Fruit fly (Drosophila melanogaster) whole organism, embryonic: Measurements from ENCODE around the gene CG5986.

Experiments
- Blimp-1 ChIP-seq: fragments of 200-800 bp; sonication (Bioruptor generic); optimal IDR thresholded peaks from 3 replicates; lab custom pipeline; 2018; ENCODE audit warnings: missing biosample characterization, missing genetic modification characterization, mild to moderate bottlenecking, moderate library complexity, missing genetic modification reagents
- CG1024 ChIP-seq: fragments of 200-800 bp; sonication (Bioruptor generic); IDR thresholded peaks from 2 replicates; pipeline ENCODE4 v1.3.6; 2022; ENCODE audit warnings: missing biosample characterization, missing genetic modification characterization
- CG11093 ChIP-seq: fragments of 200-800 bp; sonication (Bioruptor generic); IDR thresholded peaks from 3 replicates; pipeline ENCODE4 v1.3.6; 2022; ENCODE audit warnings: missing biosample characterization, missing genetic modification characterization
- CG13123 ChIP-seq: fragments of 200-800 bp; sonication (Bioruptor generic); optimal IDR thresholded peaks from 2 replicates; lab custom pipeline; 2016; ENCODE audit warnings: missing biosample characterization, missing genetic modification characterization
- CG14050 ChIP-seq: fragments of 200-800 bp; sonication (Bioruptor generic); IDR thresholded peaks from 3 replicates; pipeline ENCODE4 v1.3.6; 2022; ENCODE audit warnings: missing biosample characterization, missing genetic modification characterization
- CG15514 ChIP-seq: fragments of 200-800 bp; sonication (Bioruptor generic); optimal IDR thresholded peaks from 3 replicates; lab custom pipeline; 2017; ENCODE audit warnings: missing biosample characterization, missing genetic modification characterization, mild to moderate bottlenecking, moderate library complexity, missing genetic modification reagents
- CG1602 ChIP-seq: fragments of 200-800 bp; sonication (Bioruptor generic); optimal IDR thresholded peaks from 3 replicates; lab custom pipeline; 2016; ENCODE audit warnings: missing biosample characterization, missing genetic modification characterization
- CG17385 ChIP-seq: fragments of 200-800 bp; sonication (Bioruptor generic); optimal IDR thresholded peaks from 3 replicates; lab custom pipeline; 2018; ENCODE audit warnings: missing biosample characterization, mild to moderate bottlenecking, missing genetic modification characterization
- CG18476 ChIP-seq: fragments of 200-800 bp; sonication (Bioruptor generic); optimal IDR thresholded peaks from 2 replicates; lab custom pipeline; 2016; ENCODE audit warnings: missing biosample characterization, mild to moderate bottlenecking, missing genetic modification characterization
- CG3407 ChIP-seq: fragments of 200-800 bp; sonication (Bioruptor generic); optimal IDR thresholded peaks from 2 replicates; lab custom pipeline; 2018; ENCODE audit warnings: missing biosample characterization, mild to moderate bottlenecking, missing genetic modification characterization
- CG34224 ChIP-seq: fragments of 200-800 bp; sonication (Bioruptor generic); IDR thresholded peaks from 3 replicates; pipeline ENCODE4 v1.3.6; 2022; ENCODE audit warnings: missing biosample characterization, missing genetic modification characterization; ENCODE audit not compliant: partially characterized antibody
- CG4360 ChIP-seq: fragments of 200-800 bp; sonication (Bioruptor generic); IDR thresholded peaks from 2 replicates; pipeline ENCODE4 v1.3.6; 2022; ENCODE audit warnings: missing biosample characterization, missing genetic modification characterization
- CG4730 ChIP-seq: fragments of 200-800 bp; sonication (Bioruptor generic); IDR thresholded peaks from 2 replicates; pipeline ENCODE4 v1.3.6; 2022; ENCODE audit warnings: missing biosample characterization, missing genetic modification characterization
- CG5180 ChIP-seq: fragments of 200-800 bp; sonication (Bioruptor generic); optimal IDR thresholded peaks from 3 replicates; lab custom pipeline; 2017; ENCODE audit warnings: missing biosample characterization, missing genetic modification characterization, mild to moderate bottlenecking, moderate library complexity, missing genetic modification reagents
- CG5245 ChIP-seq: fragments of 200-800 bp; sonication (Bioruptor generic); optimal IDR thresholded peaks from 3 replicates; lab custom pipeline; 2016; ENCODE audit warnings: missing biosample characterization, missing genetic modification characterization
- CG6175 ChIP-seq: fragments of 200-800 bp; sonication (Bioruptor generic); IDR thresholded peaks from 3 replicates; pipeline ENCODE4 v1.3.6; 2022; ENCODE audit warnings: missing biosample characterization, missing genetic modification characterization
- CG6683 ChIP-seq: fragments of 200-800 bp; sonication (Bioruptor generic); optimal IDR thresholded peaks from 2 replicates; lab custom pipeline; 2017; ENCODE audit warnings: missing biosample characterization, mild to moderate bottlenecking, missing genetic modification characterization, missing genetic modification reagents
- CG6791 ChIP-seq: fragments of 200-800 bp; sonication (Bioruptor generic); IDR thresholded peaks from 3 replicates; pipeline ENCODE4 v1.3.6; 2022; ENCODE audit warnings: missing biosample characterization, missing genetic modification characterization; ENCODE audit not compliant: partially characterized antibody
- CG9609 ChIP-seq: fragments of 200-800 bp; sonication (Bioruptor generic); optimal IDR thresholded peaks from 3 replicates; lab custom pipeline; 2016; ENCODE audit warnings: missing biosample characterization, missing genetic modification characterization
- CG9797 ChIP-seq: fragments of 200-800 bp; sonication (Bioruptor generic); optimal IDR thresholded peaks from 3 replicates; lab custom pipeline; 2018; ENCODE audit warnings: missing biosample characterization, mild to moderate bottlenecking, missing genetic modification characterization
- Dip3 ChIP-seq: fragments of 200-800 bp; sonication (Bioruptor generic); optimal IDR thresholded peaks from 3 replicates; lab custom pipeline; 2016; ENCODE audit warnings: missing biosample characterization, missing genetic modification characterization
- Dll ChIP-seq: fragments of 200-800 bp; sonication (Bioruptor generic); IDR thresholded peaks from 4 replicates; pipeline ENCODE4 v1.3.6; 2022; ENCODE audit warnings: missing biosample characterization, missing genetic modification characterization; ENCODE audit not compliant: partially characterized antibody
- Doc2 ChIP-seq: fragments of 200-800 bp; sonication (Bioruptor generic); IDR thresholded peaks from 2 replicates; pipeline ENCODE4 v1.3.6; 2022; ENCODE audit warnings: missing biosample characterization, missing genetic modification characterization
- GATAe ChIP-seq: fragments of 200-800 bp; sonication (Bioruptor generic); conservative IDR thresholded peaks from 2 replicates; pipeline ENCODE4 v1.3.6; 2022; ENCODE audit warnings: missing biosample characterization, missing genetic modification characterization
- H15 ChIP-seq: fragments of 200-800 bp; sonication (Bioruptor generic); IDR thresholded peaks from 3 replicates; pipeline ENCODE4 v1.3.6; 2022; ENCODE audit warnings: missing biosample characterization, missing genetic modification characterization
- HmgZ ChIP-seq: fragments of 200-800 bp; sonication (Bioruptor generic); optimal IDR thresholded peaks from 2 replicates; lab custom pipeline; 2018; ENCODE audit warnings: missing biosample characterization, mild to moderate bottlenecking, missing genetic modification characterization
- Hmr ChIP-seq: fragments of 200-800 bp; sonication (Bioruptor generic); optimal IDR thresholded peaks from 3 replicates; lab custom pipeline; 2017; ENCODE audit warnings: mild to moderate bottlenecking, missing biosample characterization, missing genetic modification reagents, missing genetic modification characterization
- MESR4 ChIP-seq: fragments of 200-800 bp; sonication (Bioruptor generic); optimal IDR thresholded peaks from 2 replicates; lab custom pipeline; 2018; ENCODE audit warnings: missing biosample characterization, mild to moderate bottlenecking, missing genetic modification characterization, moderate library complexity
- Med ChIP-seq: fragments of 200-800 bp; sonication (Bioruptor generic); peaks from one replicate; lab custom pipeline; 2016; ENCODE audit warnings: missing biosample characterization, missing genetic modification characterization, mild to moderate bottlenecking, inconsistent platforms, moderate library complexity
- Nf-YA ChIP-seq: fragments of 200-800 bp; sonication (Bioruptor generic); IDR thresholded peaks from 2 replicates; pipeline ENCODE4 v1.3.6; 2022; ENCODE audit warnings: missing biosample characterization, missing genetic modification characterization
- Nf-YC ChIP-seq: fragments of 200-800 bp; optimal IDR thresholded peaks from 3 replicates; lab custom pipeline; 2019; ENCODE audit warnings: missing biosample characterization, mild to moderate bottlenecking, missing genetic modification characterization, moderate library complexity
- Rx ChIP-seq: fragments of 200-800 bp; sonication (Bioruptor generic); IDR thresholded peaks from 2 replicates; pipeline ENCODE4 v1.3.6; 2022; ENCODE audit warnings: missing biosample characterization, missing genetic modification characterization
- Sox102F ChIP-seq: fragments of 200-800 bp; sonication (Bioruptor generic); optimal IDR thresholded peaks from 2 replicates; lab custom pipeline; 2018; ENCODE audit warnings: missing biosample characterization, mild to moderate bottlenecking, missing genetic modification characterization, moderate library complexity
- YL-1 ChIP-seq: fragments of 200-800 bp; sonication (Bioruptor generic); optimal IDR thresholded peaks from 3 replicates; lab custom pipeline; 2017; ENCODE audit warnings: missing biosample characterization, mild to moderate bottlenecking, missing genetic modification characterization
- ase ChIP-seq: fragments of 200-800 bp; sonication (Bioruptor generic); IDR thresholded peaks from 3 replicates; pipeline ENCODE4 v1.3.6; 2022; ENCODE audit warnings: missing biosample characterization, missing genetic modification characterization
- btn ChIP-seq: fragments of 200-800 bp; sonication (Bioruptor generic); optimal IDR thresholded peaks from 2 replicates; lab custom pipeline; 2016; ENCODE audit warnings: missing biosample characterization, missing genetic modification characterization
- chif ChIP-seq, 2 experiments: fragments of 200-800 bp; sonication (Bioruptor generic); optimal IDR thresholded peaks; 3 replicates each; lab custom pipeline; 2016; ENCODE audit warnings: missing biosample characterization in 2 of 2, missing genetic modification characterization in 2 of 2
- corto ChIP-seq: fragments of 200-800 bp; sonication (Bioruptor generic); optimal IDR thresholded peaks from 2 replicates; lab custom pipeline; 2016; ENCODE audit warnings: missing biosample characterization, mild to moderate bottlenecking, missing genetic modification characterization, moderate library complexity
- hbn ChIP-seq: fragments of 200-800 bp; sonication (Bioruptor generic); IDR thresholded peaks from 2 replicates; pipeline ENCODE4 v1.3.6; 2022; ENCODE audit warnings: missing biosample characterization, missing genetic modification characterization; ENCODE audit not compliant: partially characterized antibody
- lab ChIP-seq: fragments of 200-800 bp; sonication (Bioruptor generic); optimal IDR thresholded peaks from 3 replicates; lab custom pipeline; 2017; ENCODE audit warnings: missing biosample characterization, missing genetic modification characterization, mild to moderate bottlenecking, moderate library complexity, missing genetic modification reagents
- pho ChIP-seq: fragments of 200-800 bp; sonication (Bioruptor generic); optimal IDR thresholded peaks from 2 replicates; lab custom pipeline; 2016; ENCODE audit warnings: missing biosample characterization, missing genetic modification characterization
- prd ChIP-seq, 3 experiments: fragments of >200 bp in 2 of 3; fragments of 200-800 bp in 1 of 3; sonication (Bioruptor generic) in 1 of 3; optimal IDR thresholded peaks in 2 of 3; IDR thresholded peaks in 1 of 3; 2 replicates in 2 of 3; 3 replicates in 1 of 3; pipeline versions ENCODE4 v1.3.6 to Lab custom; 2017 to 2022; ENCODE audit warnings: missing biosample characterization in 1 of 3, missing genetic modification characterization in 1 of 3
- ranshi ChIP-seq: fragments of 200-800 bp; sonication (Bioruptor generic); IDR thresholded peaks from 2 replicates; pipeline ENCODE4 v1.3.6; 2022; ENCODE audit warnings: missing biosample characterization, missing genetic modification characterization
- repo ChIP-seq: fragments of 200-800 bp; sonication (Bioruptor generic); optimal IDR thresholded peaks from 2 replicates; lab custom pipeline; 2016; ENCODE audit warnings: missing biosample characterization, missing genetic modification characterization
- sc ChIP-seq, 3 experiments: fragments of >200 bp in 2 of 3; fragments of 200-800 bp in 1 of 3; sonication (Bioruptor generic) in 1 of 3; optimal IDR thresholded peaks; 2 replicates in 2 of 3; 3 replicates in 1 of 3; lab custom pipeline; 2017; ENCODE audit warnings: mild to moderate bottlenecking in 1 of 3, missing biosample characterization in 1 of 3, missing genetic modification characterization in 1 of 3, missing genetic modification reagents in 1 of 3
- sna ChIP-seq: fragments of 200-800 bp; sonication (Bioruptor generic); IDR thresholded peaks from 2 replicates; pipeline ENCODE4 v1.3.6; 2022; ENCODE audit warnings: missing biosample characterization, missing genetic modification characterization; ENCODE audit not compliant: partially characterized antibody
- zf30C ChIP-seq: fragments of 200-800 bp; sonication (Bioruptor generic); optimal IDR thresholded peaks from 3 replicates; lab custom pipeline; 2018; ENCODE audit warnings: missing biosample characterization, mild to moderate bottlenecking, missing genetic modification characterization
- zfh1 ChIP-seq: fragments of 200-800 bp; sonication (Bioruptor generic); IDR thresholded peaks from 3 replicates; pipeline ENCODE4 v1.3.6; 2022; ENCODE audit warnings: missing biosample characterization, missing genetic modification characterization

The CG5986 gene

DNA sequence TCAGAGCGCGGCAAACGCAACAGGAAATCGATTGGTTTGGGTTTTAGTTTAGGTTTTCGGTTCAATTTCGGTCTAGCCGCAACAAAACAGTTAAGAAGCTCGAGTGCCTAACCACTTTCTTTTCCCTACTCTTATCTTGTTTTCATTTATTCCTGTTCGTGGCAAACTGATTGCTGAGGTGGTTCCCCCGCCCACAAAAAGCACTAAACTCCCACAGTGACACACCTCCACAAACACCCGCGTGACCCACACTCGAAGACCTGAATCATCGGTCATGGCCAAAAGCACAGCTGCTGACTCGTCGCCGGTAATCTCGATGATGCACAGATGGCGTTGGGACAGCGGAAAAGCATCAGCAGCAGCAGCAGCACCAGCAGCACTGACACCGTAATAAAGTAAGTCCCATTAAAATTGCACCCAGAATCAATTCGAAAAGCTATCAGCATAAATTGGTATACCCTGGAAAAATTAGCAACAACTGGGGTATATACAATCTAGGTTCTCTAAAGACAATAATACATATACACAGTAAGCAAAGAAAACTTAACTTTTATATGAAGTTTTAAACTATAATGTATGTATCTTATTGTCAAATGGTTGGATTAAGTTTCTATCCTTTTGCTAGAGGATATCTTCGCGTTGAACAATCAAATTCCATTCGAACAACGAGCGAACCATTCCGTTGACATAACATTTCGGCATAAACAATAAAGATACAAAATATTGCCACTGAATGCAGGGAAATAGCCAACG lies 21.7 kb upstream of the CG5986 start (continued):
- TF ChIP-seq corto (GFP tag; lab: Kevin White, UChicago) (no peak), CG6791 (no peak), CG18476 (GFP tag; lab: Kevin White, UChicago) (no peak), chif (GFP tag; optimal IDR thresholded peaks at IDR 0.05; lab: Kevin White, UChicago) (peak in 1 of 2 experiments; percentile 51), ase (no peak), Nf-YA (GFP tag; lab: Robert Waterston, UW) (no peak), CG13123 (GFP tag; lab: Kevin White, UChicago) (no peak), Hmr (GFP tag; lab: Kevin White, UChicago) (no peak), CG6175 (GFP tag; lab: Robert Waterston, UW) (no peak), Blimp-1 (GFP tag; lab: Kevin White, UChicago) (no peak), CG5245 (GFP tag; lab: Kevin White, UChicago) (no peak), lab (GFP tag; lab: Kevin White, UChicago) (no peak), pho (GFP tag; lab: Kevin White, UChicago) (no peak), Sox102F (GFP tag; lab: Kevin White, UChicago) (peak; percentile 71), hbn (no peak), CG1602 (peak; percentile 18), Med (peak; percentile 83), YL-1 (no peak), Dll (no peak), CG11093 (0 out of 3 replicates have a peak, but pooled peaks have one; percentile 25), Nf-YC (tag; lab: Kevin White, UChicago) (no peak), btn (GFP tag; lab: Kevin White, UChicago) (no peak), CG4730 (GFP tag; lab: Robert Waterston, UW) (peak; percentile 27; the same call in 1 of the 2 replicates), sc (optimal IDR thresholded peaks at IDR 0.05; lab: Kevin White, UChicago) (no peak), sc (GFP tag; optimal IDR thresholded peaks at IDR 0.05; lab: Kevin White, UChicago) (no peak), Dip3 (GFP tag; lab: Kevin White, UChicago) (no peak), CG34224 (GFP tag; lab: Robert Waterston, UW) (no peak), CG4360 (no peak), GATAe (GFP tag; lab: Robert Waterston, UW) (no peak), HmgZ (tag; lab: Kevin White, UChicago) (no peak), CG3407 (GFP tag; lab: Kevin White, UChicago) (no peak), repo (GFP tag; lab: Kevin White, UChicago) (no peak), CG5180 (no peak), MESR4 (GFP tag; lab: Kevin White, UChicago) (no peak), Rx (no peak), CG9609 (GFP tag; lab: Kevin White, UChicago) (no peak), zfh1 (no peak), ranshi (GFP tag; lab: Robert Waterston, UW) (no peak), CG6683 (GFP tag; lab: Kevin White, UChicago) (no peak), H15 (GFP tag; lab: Robert Waterston, UW) (no peak), prd (optimal IDR thresholded peaks at IDR 0.05; lab: Kevin White, UChicago) (no peak), prd (GFP tag; IDR thresholded peaks at IDR 0.05; lab: Robert Waterston, UW) (peak; percentile 49; the same call in 2 of the 3 replicates), CG9797 (no peak), Doc2 (no peak), CG17385 (GFP tag; lab: Kevin White, UChicago) (peak; percentile 2), CG14050 (GFP tag; lab: Robert Waterston, UW) (no peak; the same call in 2 of the 3 replicates), CG15514 (GFP tag; lab: Kevin White, UChicago) (no peak), sna (GFP tag; lab: Robert Waterston, UW) (no peak), zf30C (GFP tag; lab: Kevin White, UChicago) (no peak), CG1024 (no peak)
